Worm (Caenorhabditis elegans): ENCODE data around the gene rdl-1.

- no peak for TF ChIP-seq snpc-4 (tag; optimal IDR thresholded peaks at IDR 0.05)
- no peak for TF ChIP-seq nhr-237 (tag; optimal IDR thresholded peaks at IDR 0.05)
- no peak for TF ChIP-seq nhr-77 (tag; optimal IDR thresholded peaks at IDR 0.05)
- TF ChIP-seq mab-5 (tag; optimal IDR thresholded peaks at IDR 0.05): no peak
- no peak for TF ChIP-seq C34F6.9 (tag; optimal IDR thresholded peaks at IDR 0.05)
- no peak for TF ChIP-seq lin-39 (tag; optimal IDR thresholded peaks at IDR 0.05)
- no peak for TF ChIP-seq egl-27 (tag; optimal IDR thresholded peaks at IDR 0.05)
- TF ChIP-seq F13H6.1 (tag; optimal IDR thresholded peaks at IDR 0.05): no peak
- no peak for TF ChIP-seq blmp-1 (tag; optimal IDR thresholded peaks at IDR 0.05; ENCODE audit: insufficient read depth)
- TF ChIP-seq lin-13 (GFP tag; optimal IDR thresholded peaks at IDR 0.05): no peak
- TF ChIP-seq ceh-82 (tag; optimal IDR thresholded peaks at IDR 0.05): no peak
Measured at ce11 chrIV:7763748-7764147, 6.3 kb downstream of the rdl-1 start, which contains the start of the genes C46A5.6 and C46A5.1.

All from whole organism, L2 larva.